Worm (Caenorhabditis elegans) whole organism, L4 larva: Measurements from ENCODE around the gene F23A7.1.

ENCODE experiments used
- F37D6.2 ChIP-seq: sonication (generic microtip); optimal IDR thresholded peaks from 2 replicates; lab custom pipeline; 2016; ENCODE audit warnings: mild to moderate bottlenecking, missing genetic modification characterization, missing compliant biosample characterization
- F44E2.7 ChIP-seq: fragments of 200-800 bp; sonication (Bioruptor generic); IDR thresholded peaks from 2 replicates; pipeline ENCODE4 v2.1.2; 2022; ENCODE audit warnings: missing genetic modification characterization, missing compliant biosample characterization
- T20F7.1 ChIP-seq: fragments of 200-800 bp; sonication (Bioruptor generic); optimal IDR thresholded peaks from 2 replicates; lab custom pipeline; 2018; ENCODE audit warnings: mild to moderate bottlenecking, missing genetic modification characterization, missing compliant biosample characterization
- T26A8.4 ChIP-seq: fragments of 200-800 bp; sonication (Bioruptor generic); IDR thresholded peaks from 2 replicates; pipeline ENCODE4 v1.3.6; 2022; ENCODE audit warnings: missing genetic modification characterization, missing compliant biosample characterization
- Y105C5A.15 ChIP-seq: fragments of 200-800 bp; sonication (Bioruptor generic); IDR thresholded peaks from 2 replicates; pipeline ENCODE4 v1.3.6; 2022; ENCODE audit warnings: missing genetic modification characterization, missing compliant biosample characterization
- Y75B8A.6 ChIP-seq: fragments of 200-800 bp; sonication (Bioruptor generic); IDR thresholded peaks from 2 replicates; pipeline ENCODE4 v1.3.6; 2022; ENCODE audit warnings: missing genetic modification reagents, missing genetic modification characterization, missing compliant biosample characterization
- ZK337.2 ChIP-seq: fragments of 200-800 bp; sonication (Bioruptor generic); IDR thresholded peaks from 2 replicates; pipeline ENCODE4 v1.3.6; 2022; ENCODE audit warnings: missing genetic modification reagents, missing genetic modification characterization, missing compliant biosample characterization
- aha-1 ChIP-seq: fragments of 150-350 bp; peaks from one replicate; lab custom pipeline; 2014; ENCODE audit warnings: missing biosample characterization, missing genetic modification characterization
- aly-2 ChIP-seq: sonication (generic microtip); optimal IDR thresholded peaks from 2 replicates; lab custom pipeline; 2018; ENCODE audit warnings: missing biosample characterization, missing genetic modification characterization
- ama-1 ChIP-seq: fragments of 150-350 bp; optimal IDR thresholded peaks from 2 replicates; lab custom pipeline; 2014; ENCODE audit warnings: inconsistent platforms, mixed read lengths
- ceh-20 ChIP-seq: fragments of 200-800 bp; sonication (Bioruptor generic); IDR thresholded peaks from 2 replicates; pipeline ENCODE4 v1.3.6; 2022; ENCODE audit warnings: missing genetic modification reagents, missing genetic modification characterization, missing compliant biosample characterization
- ceh-28 ChIP-seq: fragments of 150-350 bp; optimal IDR thresholded peaks from 2 replicates; lab custom pipeline; 2014; ENCODE audit warnings: missing biosample characterization, missing genetic modification reagents, missing genetic modification characterization
- ceh-44 ChIP-seq: fragments of 200-800 bp; sonication (Bioruptor generic); IDR thresholded peaks from 2 replicates; pipeline ENCODE4 v1.3.6; 2022; ENCODE audit warnings: missing genetic modification reagents, missing genetic modification characterization, missing compliant biosample characterization
- ceh-82 ChIP-seq: sonication (generic microtip); optimal IDR thresholded peaks from 2 replicates; lab custom pipeline; 2017; ENCODE audit warnings: missing biosample characterization, missing genetic modification characterization
- daf-16 ChIP-seq, 3 experiments: sonication (generic microtip); optimal IDR thresholded peaks; 2 replicates each; lab custom pipeline; 2016 to 2017; ENCODE audit warnings: missing genetic modification characterization in 3 of 3, missing genetic modification reagents in 3 of 3, mild to moderate bottlenecking in 2 of 3, missing compliant biosample characterization in 2 of 3, missing biosample characterization in 1 of 3, moderate library complexity in 1 of 3
- daf-8 ChIP-seq: fragments of 200-800 bp; sonication (Bioruptor generic); IDR thresholded peaks from 2 replicates; pipeline ENCODE4 v1.3.6; 2022; ENCODE audit warnings: missing genetic modification characterization, missing compliant biosample characterization
- dmd-6 ChIP-seq: fragments of 200-800 bp; sonication (Bioruptor generic); IDR thresholded peaks from 2 replicates; pipeline ENCODE4 v1.3.6; 2022; ENCODE audit warnings: missing genetic modification reagents, missing genetic modification characterization, missing compliant biosample characterization
- dmd-8 ChIP-seq: fragments of 200-800 bp; sonication (Bioruptor generic); IDR thresholded peaks from 2 replicates; pipeline ENCODE4 v1.3.6; 2022; ENCODE audit warnings: missing genetic modification characterization, missing compliant biosample characterization
- dmd-9 ChIP-seq: fragments of 200-800 bp; sonication (Bioruptor generic); IDR thresholded peaks from 2 replicates; pipeline ENCODE4 v1.3.6; 2022; ENCODE audit warnings: missing genetic modification reagents, missing genetic modification characterization, missing compliant biosample characterization
- dpl-1 ChIP-seq: fragments of 150-350 bp; optimal IDR thresholded peaks from 2 replicates; lab custom pipeline; 2014; ENCODE audit warnings: missing biosample characterization, missing genetic modification reagents, missing genetic modification characterization
- duxl-1 ChIP-seq: sonication (generic microtip); optimal IDR thresholded peaks from 2 replicates; lab custom pipeline; 2016; ENCODE audit warnings: mild to moderate bottlenecking, missing genetic modification characterization, moderate library complexity, missing compliant biosample characterization; ENCODE audit not compliant: poor library complexity
- egl-27 ChIP-seq: sonication (generic microtip); optimal IDR thresholded peaks from 3 replicates; lab custom pipeline; 2017; ENCODE audit warnings: missing biosample characterization, missing genetic modification reagents, missing genetic modification characterization
- fos-1 ChIP-seq: fragments of 150-350 bp; optimal IDR thresholded peaks from 2 replicates; lab custom pipeline; 2014; ENCODE audit warnings: missing biosample characterization, missing genetic modification characterization
- gei-8 ChIP-seq: fragments of 200-800 bp; sonication (Bioruptor generic); optimal IDR thresholded peaks from 2 replicates; lab custom pipeline; 2018; ENCODE audit warnings: mild to moderate bottlenecking, missing genetic modification characterization, missing compliant biosample characterization
- hif-1 ChIP-seq, 2 experiments: sonication (generic microtip); optimal IDR thresholded peaks; 2 replicates each; lab custom pipeline; 2016 to 2017; ENCODE audit warnings: missing compliant biosample characterization in 2 of 2, missing genetic modification characterization in 2 of 2, missing genetic modification reagents in 2 of 2, missing genotype in 2 of 2, mild to moderate bottlenecking in 1 of 2
- hlh-11 ChIP-seq: fragments of 200-800 bp; sonication (Bioruptor generic); optimal IDR thresholded peaks from 2 replicates; lab custom pipeline; 2018; ENCODE audit warnings: mild to moderate bottlenecking, missing genetic modification characterization, missing compliant biosample characterization
- hlh-30 ChIP-seq: sonication (generic microtip); optimal IDR thresholded peaks from 2 replicates; lab custom pipeline; 2017; ENCODE audit warnings: antibody characterized with exemption, mild to moderate bottlenecking, missing genetic modification characterization, missing compliant biosample characterization; ENCODE audit not compliant: insufficient read depth
- jun-1 ChIP-seq: fragments of 150-350 bp; optimal IDR thresholded peaks from 2 replicates; lab custom pipeline; 2014; ENCODE audit warnings: missing biosample characterization, missing genetic modification reagents, missing genetic modification characterization
- lim-7 ChIP-seq: fragments of 200-800 bp; sonication (Bioruptor generic); IDR thresholded peaks from 2 replicates; pipeline ENCODE4 v1.3.6; 2022; ENCODE audit warnings: missing genetic modification characterization, missing compliant biosample characterization
- lin-13 ChIP-seq: fragments of 150-350 bp; optimal IDR thresholded peaks from 2 replicates; lab custom pipeline; 2014; ENCODE audit warnings: missing biosample characterization, missing genetic modification reagents, missing genetic modification characterization
- lin-38 ChIP-seq: fragments of 200-800 bp; sonication (Bioruptor generic); IDR thresholded peaks from 2 replicates; pipeline ENCODE4 v1.3.6; 2022; ENCODE audit warnings: missing genetic modification reagents, missing genetic modification characterization, missing compliant biosample characterization
- lin-39 ChIP-seq: fragments of 150-350 bp; optimal IDR thresholded peaks from 2 replicates; lab custom pipeline; 2014; ENCODE audit warnings: missing biosample characterization, missing genetic modification reagents, missing genetic modification characterization
- mdl-1 ChIP-seq, 2 experiments: fragments of 150-350 bp in 1 of 2; sonication (generic microtip) in 1 of 2; optimal IDR thresholded peaks; 2 replicates each; lab custom pipeline; 2014 to 2017; ENCODE audit warnings: missing biosample characterization in 2 of 2, missing genetic modification characterization in 2 of 2
- mdt-29 ChIP-seq: fragments of 200-800 bp; sonication (Bioruptor generic); IDR thresholded peaks from 2 replicates; pipeline ENCODE4 v1.3.6; 2022; ENCODE audit warnings: missing genetic modification reagents, missing genetic modification characterization, missing compliant biosample characterization
- nhr-102 ChIP-seq: sonication (generic microtip); optimal IDR thresholded peaks from 2 replicates; lab custom pipeline; 2016; ENCODE audit warnings: mild to moderate bottlenecking, missing genetic modification characterization, moderate library complexity, missing compliant biosample characterization
- nhr-25 ChIP-seq: sonication (generic microtip); optimal IDR thresholded peaks from 2 replicates; lab custom pipeline; 2017; ENCODE audit warnings: missing genetic modification characterization, mild to moderate bottlenecking, missing compliant biosample characterization, antibody characterized with exemption, moderate library complexity, borderline replicate concordance; ENCODE audit not compliant: insufficient read depth
- nhr-76 ChIP-seq: fragments of 150-350 bp; optimal IDR thresholded peaks from 2 replicates; lab custom pipeline; 2014; ENCODE audit warnings: missing biosample characterization, missing genetic modification characterization
- php-3 ChIP-seq: fragments of 200-800 bp; sonication (Bioruptor generic); IDR thresholded peaks from 2 replicates; pipeline ENCODE4 v1.3.6; 2022; ENCODE audit warnings: missing genetic modification reagents, missing genetic modification characterization, missing compliant biosample characterization
- set-16 ChIP-seq: fragments of 200-800 bp; sonication (Bioruptor generic); IDR thresholded peaks from 2 replicates; pipeline ENCODE4 v1.3.6; 2022; ENCODE audit warnings: missing genetic modification reagents, missing genetic modification characterization, missing compliant biosample characterization
- skn-1 ChIP-seq: fragments of 150-350 bp; optimal IDR thresholded peaks from 2 replicates; lab custom pipeline; 2014; ENCODE audit warnings: missing biosample characterization, missing genetic modification characterization
- tag-97 ChIP-seq: fragments of 200-800 bp; sonication (Bioruptor generic); IDR thresholded peaks from 2 replicates; pipeline ENCODE4 v1.3.6; 2022; ENCODE audit warnings: missing genetic modification characterization, missing compliant biosample characterization
- unc-39 ChIP-seq: sonication (generic microtip); optimal IDR thresholded peaks from 2 replicates; lab custom pipeline; 2017; ENCODE audit warnings: missing biosample characterization, missing genetic modification characterization
- unc-62 ChIP-seq, 3 experiments: fragments of 150-350 bp in 1 of 3; sonication (generic microtip); optimal IDR thresholded peaks in 2 of 3; peaks in 1 of 3; 1 replicate in 1 of 3; 2 replicates in 2 of 3; lab custom pipeline; 2014 to 2017; ENCODE audit warnings: missing biosample characterization in 3 of 3, missing genetic modification characterization in 3 of 3, missing genetic modification reagents in 3 of 3, missing genotype in 1 of 3
- zfp-3 ChIP-seq: fragments of 200-800 bp; sonication (Bioruptor generic); conservative IDR thresholded peaks from 2 replicates; pipeline ENCODE4 v1.3.6; 2022; ENCODE audit warnings: missing genetic modification reagents, missing genetic modification characterization, missing compliant biosample characterization
- zip-11 ChIP-seq: fragments of 200-800 bp; sonication (Bioruptor generic); IDR thresholded peaks from 2 replicates; pipeline ENCODE4 v1.3.6; 2022; ENCODE audit warnings: missing genetic modification characterization, missing compliant biosample characterization
- ztf-11 ChIP-seq: fragments of 150-350 bp; optimal IDR thresholded peaks from 2 replicates; lab custom pipeline; 2014; ENCODE audit warnings: missing biosample characterization, missing genetic modification characterization
- ztf-7 ChIP-seq: fragments of 150-350 bp; optimal IDR thresholded peaks from 2 replicates; lab custom pipeline; 2014; ENCODE audit warnings: missing biosample characterization, missing genetic modification characterization

Gene F23A7.1

DNA sequence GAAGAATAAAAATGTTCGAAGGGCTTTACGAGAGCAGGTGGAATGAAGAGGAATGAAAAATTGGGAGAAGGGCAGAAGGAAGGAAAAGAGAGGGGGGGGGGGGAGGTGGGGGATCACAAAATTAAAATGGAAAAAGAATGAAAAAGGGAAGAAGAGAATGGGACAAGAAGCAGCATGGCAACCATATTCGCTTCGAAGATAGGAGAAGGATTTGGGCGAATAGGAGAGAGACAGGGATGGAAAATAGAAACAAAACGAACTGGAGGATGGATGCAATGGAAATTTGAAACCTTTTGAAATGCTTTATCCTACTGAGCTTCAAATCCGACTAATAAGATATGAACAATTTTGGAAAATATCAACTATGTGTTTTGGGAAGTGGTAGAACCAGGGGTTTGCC lies 33.5 kb downstream of the F23A7.1 start, which contains the start of gene W10G6.6:
Gene W10G6.6, minus strand, starts transcription at position 101 of the 400 bp plus-strand sequence.
- TF ChIP-seq aha-1, result no peak
- no peak for TF ChIP-seq duxl-1
- no peak for TF ChIP-seq nhr-25 (tag; lab: Kevin White, UChicago)
- peak; percentile 15; the same call in 1 of the 2 replicates for TF ChIP-seq set-16 (GFP tag; lab: Robert Waterston, UW)
- TF ChIP-seq fos-1 (tag; lab: Kevin White, UChicago), result no peak
- TF ChIP-seq ceh-20 (GFP tag; lab: Robert Waterston, UW), result no peak
- TF ChIP-seq ama-1 (lab: Kevin White, UChicago), result no peak

DNA sequence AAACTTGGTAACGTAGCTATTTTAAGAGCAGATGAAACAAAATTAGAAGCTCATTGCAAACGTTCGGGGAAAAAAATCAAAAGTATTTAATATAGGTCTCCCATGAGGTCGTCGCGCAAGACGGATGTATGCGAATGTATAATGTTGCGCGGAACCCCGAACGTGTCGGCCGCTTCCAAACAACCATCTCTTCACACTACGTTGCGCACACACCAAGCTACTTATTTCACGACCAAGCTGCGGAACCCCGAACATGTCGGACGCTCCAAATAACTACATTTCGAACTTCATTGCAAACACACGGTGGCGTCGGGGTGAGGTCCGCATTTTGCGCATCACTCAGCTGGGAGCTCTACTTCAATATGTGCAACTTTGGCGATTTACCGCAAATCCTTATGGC lies 41.3 kb downstream of the F23A7.1 start:
- no peak for TF ChIP-seq dmd-8 (GFP tag; lab: Robert Waterston, UW)
- no peak for TF ChIP-seq mdl-1 (tag; optimal IDR thresholded peaks at IDR 0.05; lab: Kevin White, UChicago)
- 0 out of 2 replicates have a peak, but pooled peaks have one; percentile 24 for TF ChIP-seq F44E2.7 (GFP tag; lab: Robert Waterston, UW)
- no peak for TF ChIP-seq ztf-11 (tag; lab: Kevin White, UChicago)
- no peak for TF ChIP-seq dmd-6
- no peak for TF ChIP-seq gei-8 (GFP tag; lab: Kevin White, UChicago)
- TF ChIP-seq aha-1, result peak; percentile 69

DNA sequence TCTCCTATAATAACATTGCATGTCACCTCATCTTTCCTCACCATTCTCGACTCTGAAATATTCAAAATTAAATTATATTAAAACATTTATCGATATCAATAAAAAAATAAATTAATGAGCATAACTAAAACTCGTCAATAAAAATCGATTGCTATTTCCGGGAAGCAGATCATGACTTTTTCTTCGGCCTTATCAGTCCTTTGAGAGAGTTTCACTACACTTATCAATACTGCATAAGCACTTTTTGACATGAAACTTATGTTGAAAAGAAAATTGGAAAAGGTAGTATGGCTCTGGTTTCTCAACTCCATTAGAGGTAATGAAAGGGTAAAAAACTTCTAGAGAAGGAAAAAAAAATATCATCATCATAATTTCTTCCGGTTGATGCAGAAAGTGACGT lies 42.9 kb downstream of the F23A7.1 start:
- no peak for TF ChIP-seq tag-97 (GFP tag; lab: Robert Waterston, UW)
- no peak for TF ChIP-seq mdl-1 (tag; optimal IDR thresholded peaks at IDR 0.05; lab: Kevin White, UChicago)
- TF ChIP-seq dpl-1 (GFP tag; lab: Kevin White, UChicago), result no peak
- no peak for TF ChIP-seq gei-8 (GFP tag; lab: Kevin White, UChicago)
- no peak for TF ChIP-seq skn-1
- TF ChIP-seq ZK337.2, result no peak
- TF ChIP-seq daf-16 (GFP tag; optimal IDR thresholded peaks at IDR 0.05; lab: Kevin White, UChicago), result no peak
- TF ChIP-seq daf-16 (tag; optimal IDR thresholded peaks at IDR 0.05; lab: Kevin White, UChicago), result peak; percentile 53
- no peak for TF ChIP-seq unc-39 (tag; lab: Kevin White, UChicago)
- TF ChIP-seq ceh-82 (tag; lab: Kevin White, UChicago), result no peak
- no peak for TF ChIP-seq Y105C5A.15 (GFP tag; lab: Robert Waterston, UW)
- TF ChIP-seq ceh-20 (GFP tag; lab: Robert Waterston, UW), result no peak
- TF ChIP-seq ceh-44 (GFP tag; lab: Robert Waterston, UW), result no peak
- no peak for TF ChIP-seq php-3 (GFP tag; lab: Robert Waterston, UW)
- TF ChIP-seq lin-39 (tag; lab: Kevin White, UChicago), result no peak
- no peak for TF ChIP-seq hif-1 (tag; optimal IDR thresholded peaks at IDR 0.05; lab: Kevin White, UChicago)
- TF ChIP-seq jun-1 (tag; lab: Kevin White, UChicago), result no peak
- TF ChIP-seq zfp-3, result no peak
- no peak for TF ChIP-seq mdt-29
- TF ChIP-seq ceh-28, result no peak
- peak; percentile 6 for TF ChIP-seq hlh-30 (tag; lab: Kevin White, UChicago)
- TF ChIP-seq dmd-8 (GFP tag; lab: Robert Waterston, UW), result no peak
- no peak for TF ChIP-seq daf-8 (GFP tag; lab: Robert Waterston, UW)
- TF ChIP-seq lim-7, result no peak
- no peak for TF ChIP-seq ztf-7 (tag; lab: Kevin White, UChicago)
- TF ChIP-seq F37D6.2 (tag; lab: Kevin White, UChicago), result no peak
- TF ChIP-seq unc-62 (GFP tag; optimal IDR thresholded peaks at IDR 0.05 in 1 of 2; lab: Kevin White, UChicago), result no peak
- TF ChIP-seq unc-62 (tag; optimal IDR thresholded peaks at IDR 0.05; lab: Kevin White, UChicago), result no peak
- no peak for TF ChIP-seq nhr-76 (tag; lab: Kevin White, UChicago)
- TF ChIP-seq T20F7.1 (GFP tag; lab: Kevin White, UChicago), result no peak
- TF ChIP-seq T26A8.4 (GFP tag; lab: Robert Waterston, UW), result no peak
- no peak for TF ChIP-seq lin-13 (GFP tag; lab: Kevin White, UChicago)
- TF ChIP-seq lin-38 (GFP tag; lab: Robert Waterston, UW), result no peak
- TF ChIP-seq Y75B8A.6 (GFP tag; lab: Robert Waterston, UW), result no peak
- no peak for TF ChIP-seq egl-27
- TF ChIP-seq zip-11 (GFP tag; lab: Robert Waterston, UW), result no peak
- TF ChIP-seq dmd-9 (GFP tag; lab: Robert Waterston, UW), result no peak
- TF ChIP-seq nhr-102, result no peak
- TF ChIP-seq aly-2, result no peak
- TF ChIP-seq hlh-11 (tag; lab: Kevin White, UChicago), result peak; percentile 22
